Worm (Caenorhabditis elegans): ENCODE results near the gene F52D10.4.
A peak's percentile ranks its signal among the peaks of the same experiment; 100 is the strongest.

Gene F52D10.4

DNA sequence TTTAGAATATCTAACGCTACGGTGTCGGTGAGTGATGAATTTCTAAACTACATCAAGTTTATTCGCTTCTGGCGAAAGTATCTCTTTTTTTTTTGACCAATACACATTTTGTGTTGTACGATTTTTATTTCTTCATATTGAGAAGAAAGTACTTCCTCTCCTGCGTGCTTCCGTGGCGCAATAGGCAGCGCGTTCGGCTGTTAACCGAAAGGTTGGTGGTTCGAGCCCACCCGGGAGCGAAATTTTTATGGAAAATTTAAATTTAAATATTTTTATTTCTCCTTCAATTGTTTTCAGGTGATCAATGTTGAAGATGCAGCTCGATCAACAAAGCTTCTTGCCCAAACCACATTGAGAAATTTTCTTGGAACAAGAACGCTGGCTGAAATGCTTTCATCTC, 28.2 kb downstream of the F52D10.4 start (continued):
- TF ChIP-seq lin-35 (GFP tag; optimal IDR thresholded peaks at IDR 0.05) (peak in 1 of 3 experiments; percentile 53), attf-5 (GFP tag; optimal IDR thresholded peaks at IDR 0.05) (peak; percentile 45), zfh-2 (GFP tag; conservative IDR thresholded peaks at IDR 0.05) (no peak), attf-6 (GFP tag; IDR thresholded peaks at IDR 0.05) (no peak), snpc-4 (GFP tag; optimal IDR thresholded peaks at IDR 0.05) (peak; percentile 57), snpc-4 (tag; optimal IDR thresholded peaks at IDR 0.05) (peak in 2 of 4 experiments; percentile 27 to 59), Y53G8AR.9 (GFP tag; conservative IDR thresholded peaks at IDR 0.05) (0 out of 2 replicates have a peak, but pooled peaks have one; percentile 28), B0019.2 (GFP tag; conservative IDR thresholded peaks at IDR 0.05) (no peak), B0261.1 (tag; optimal IDR thresholded peaks at IDR 0.05) (peak; percentile 72), cebp-1 (GFP tag; IDR thresholded peaks at IDR 0.05) (no peak), cebp-1 (tag; optimal IDR thresholded peaks at IDR 0.05) (peak; percentile 56), hrde-1 (tag; optimal IDR thresholded peaks at IDR 0.05; ENCODE audit: borderline replicate concordance) (peak; percentile 9), hmg-20 (GFP tag; IDR thresholded peaks at IDR 0.05) (0 out of 2 replicates have a peak, but pooled peaks have one; percentile 5), Y56A3A.18 (GFP tag; IDR thresholded peaks at IDR 0.05) (peak; percentile 63; the same call in 1 of the 2 replicates), egrh-3 (GFP tag; IDR thresholded peaks at IDR 0.05) (0 out of 2 replicates have a peak, but pooled peaks have one; percentile 18), ztf-25 (GFP tag; IDR thresholded peaks at IDR 0.05) (0 out of 2 replicates have a peak, but pooled peaks have one; percentile 58), xnd-1 (tag; optimal IDR thresholded peaks at IDR 0.05) (no peak), pbrm-1 (GFP tag; IDR thresholded peaks at IDR 0.05) (peak; percentile 70), nhr-179 (tag; optimal IDR thresholded peaks at IDR 0.05) (peak; percentile 48), lir-1 (GFP tag; conservative IDR thresholded peaks at IDR 0.05) (peak; percentile 73), hlh-26 (GFP tag; conservative IDR thresholded peaks at IDR 0.05) (no peak), ama-1 (optimal IDR thresholded peaks at IDR 0.05) (no peak), ama-1 (GFP tag; optimal IDR thresholded peaks at IDR 0.05) (peak; percentile 14 to 57), dpff-1 (tag; optimal IDR thresholded peaks at IDR 0.05) (peak; percentile 8), rcor-1 (GFP tag; IDR thresholded peaks at IDR 0.05) (peak; percentile 49; the same call in 1 of the 2 replicates), hmg-1.2 (GFP tag; IDR thresholded peaks at IDR 0.05) (peak; percentile 55), B0336.3 (GFP tag; IDR thresholded peaks at IDR 0.05) (no peak), Y79H2A.3 (GFP tag; conservative IDR thresholded peaks at IDR 0.05) (no peak), ceh-27 (GFP tag; optimal IDR thresholded peaks at IDR 0.05) (peak; percentile 1), F23B12.7 (tag; optimal IDR thresholded peaks at IDR 0.05; ENCODE audit: insufficient read depth) (peak; percentile 70), lsl-1 (GFP tag; optimal IDR thresholded peaks at IDR 0.05) (no peak), let-607 (tag; optimal IDR thresholded peaks at IDR 0.05) (peak in 1 of 2 experiments; percentile 17), Y95B8A.8 (GFP tag; IDR thresholded peaks at IDR 0.05) (0 out of 2 replicates have a peak, but pooled peaks have one; percentile 28), mes-4 (tag; optimal IDR thresholded peaks at IDR 0.05) (peak; percentile 38), zim-3 (tag; optimal IDR thresholded peaks at IDR 0.05) (peak; percentile 39), ceh-40 (GFP tag; IDR thresholded peaks at IDR 0.05) (0 out of 2 replicates have a peak, but pooled peaks have one; percentile 24), nhr-90 (tag; optimal IDR thresholded peaks at IDR 0.05) (peak; percentile 66), atf-7 (tag; optimal IDR thresholded peaks at IDR 0.05) (peak; percentile 17)

DNA sequence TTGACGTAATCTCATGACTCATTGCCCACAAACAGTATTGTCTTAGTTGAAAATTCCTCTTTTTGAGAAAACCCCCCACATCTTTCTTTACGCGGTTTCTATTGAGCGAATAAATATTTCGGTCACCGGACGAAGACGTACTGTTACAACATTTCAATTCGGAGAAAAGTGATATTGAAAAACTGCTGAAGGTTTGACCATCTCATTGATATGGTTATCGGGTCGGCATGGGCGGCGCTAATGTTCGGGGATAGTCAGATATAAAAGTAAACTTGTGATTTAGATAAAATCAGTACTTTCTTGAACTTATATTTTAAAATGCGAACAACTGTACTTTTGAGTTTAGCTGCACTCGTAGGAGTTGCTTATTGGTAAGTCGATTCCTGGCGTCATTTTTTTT, 29.9 kb downstream of the F52D10.4 start, which contains the start of gene T04F8.8:
Gene T04F8.8, plus strand, starts transcription at position 301 of the 400 bp plus-strand sequence.
- no peak for TF ChIP-seq K11D2.4 (GFP tag; IDR thresholded peaks at IDR 0.05)
- no peak for TF ChIP-seq egl-44 (GFP tag; IDR thresholded peaks at IDR 0.05)
- TF ChIP-seq ets-4 (GFP tag; optimal IDR thresholded peaks at IDR 0.05), result no peak
- no peak for TF ChIP-seq C06A6.2 (GFP tag; conservative IDR thresholded peaks at IDR 0.05)
- TF ChIP-seq lsy-27 (tag; optimal IDR thresholded peaks at IDR 0.05; ENCODE audit: borderline replicate concordance, insufficient read depth), result no peak
- no peak for TF ChIP-seq aptf-3 (GFP tag; IDR thresholded peaks at IDR 0.05)
- TF ChIP-seq lin-35 (GFP tag; optimal IDR thresholded peaks at IDR 0.05), result no peak
- no peak for TF ChIP-seq sea-2 (GFP tag; IDR thresholded peaks at IDR 0.05)
- no peak for TF ChIP-seq rcor-1 (GFP tag; IDR thresholded peaks at IDR 0.05)
- TF ChIP-seq K12H6.12 (tag; optimal IDR thresholded peaks at IDR 0.05), result no peak
- no peak for TF ChIP-seq dox-1 (GFP tag; IDR thresholded peaks at IDR 0.05)
- TF ChIP-seq attf-5 (GFP tag; optimal IDR thresholded peaks at IDR 0.05), result no peak
- no peak for TF ChIP-seq ekl-4 (GFP tag; IDR thresholded peaks at IDR 0.05)
- no peak for TF ChIP-seq sptf-2 (GFP tag; optimal IDR thresholded peaks at IDR 0.05)
- TF ChIP-seq nhr-179 (tag; optimal IDR thresholded peaks at IDR 0.05), result no peak

Measured in whole organism, young adult.